Worm (Caenorhabditis elegans): ENCODE data around the gene K03H6.4.

DNA sequence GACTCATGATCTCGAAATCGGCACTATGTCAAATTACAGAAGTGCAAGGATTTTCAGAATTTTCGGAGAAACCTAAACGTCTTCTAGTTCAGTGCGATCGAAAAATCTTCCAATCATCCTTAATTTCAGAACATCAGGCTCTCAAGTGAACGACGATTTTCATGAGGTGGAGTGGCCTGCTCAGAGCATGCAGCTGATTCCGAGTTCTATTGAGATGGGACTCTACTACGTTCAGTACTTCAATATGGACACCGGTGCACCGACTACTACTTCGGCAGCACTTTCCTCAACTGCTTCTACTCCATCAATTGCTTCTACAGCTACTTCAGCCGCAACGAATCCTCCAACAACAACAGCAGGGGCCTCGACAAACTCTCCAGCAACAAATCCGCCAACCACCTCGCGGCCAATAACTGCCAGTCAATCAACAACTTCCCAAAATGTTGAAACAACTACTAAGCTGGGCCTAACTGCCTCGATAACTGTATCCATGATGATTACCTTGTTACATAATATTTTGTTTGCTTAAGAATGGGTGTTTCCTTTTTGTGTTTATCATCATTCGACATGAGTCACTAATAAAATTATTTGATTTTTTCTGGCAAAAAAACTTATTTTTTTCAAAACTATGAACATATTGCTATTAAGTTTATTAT lies 42.5 kb upstream of the K03H6.4 start, which contains the start of gene Y41D4B.15:
- TF ChIP-seq tab-1 (GFP tag; IDR thresholded peaks at IDR 0.05): no peak
- TF ChIP-seq flt-1 (GFP tag; IDR thresholded peaks at IDR 0.05): no peak
- no peak for TF ChIP-seq cog-1 (tag; optimal IDR thresholded peaks at IDR 0.05)
- TF ChIP-seq med-1 (GFP tag; optimal IDR thresholded peaks at IDR 0.05; ENCODE audit: insufficient read depth): no peak
- no peak for TF ChIP-seq klf-2 (GFP tag; conservative IDR thresholded peaks at IDR 0.05)
- TF ChIP-seq ztf-23 (GFP tag; IDR thresholded peaks at IDR 0.05): no peak
- no peak for TF ChIP-seq ref-1 (GFP tag; conservative IDR thresholded peaks at IDR 0.05)
- TF ChIP-seq ztf-29 (GFP tag; IDR thresholded peaks at IDR 0.05): no peak

Data from whole organism, midembryonic.